Fruit fly (Drosophila melanogaster): ENCODE data around the gene cold.

- TF ChIP-seq CG8478 (optimal IDR thresholded peaks at IDR 0.05) (no peak), CTCF (optimal IDR thresholded peaks at IDR 0.05) (peak in 1 of 2 experiments; percentile 4)
Measured at dm6 chr2L:568030-568429, 6.1 kb upstream of the cold start, which contains the start of the genes Nle and Sf3b1.

Data from S2 (cell line).